Fruit fly (Drosophila melanogaster) whole organism: ENCODE data around the gene CG34183.

Experiments
- CG8478 ChIP-seq: fragments of >200 bp; optimal IDR thresholded peaks from 2 replicates; lab custom pipeline; 2018; ENCODE audit warnings: inconsistent platforms
- Dll ChIP-seq: fragments of >200 bp; optimal IDR thresholded peaks from 2 replicates; lab custom pipeline; 2017
- EcR ChIP-seq, 2 experiments: fragments of >200 bp; optimal IDR thresholded peaks; 2 replicates each; lab custom pipeline; 2017; ENCODE audit warnings: missing biosample characterization in 2 of 2, missing genetic modification characterization in 2 of 2, missing genetic modification reagents in 2 of 2
- pan ChIP-seq: fragments of >200 bp; optimal IDR thresholded peaks from 2 replicates; lab custom pipeline; 2017
- psq ChIP-seq: fragments of >200 bp; optimal IDR thresholded peaks from 2 replicates; lab custom pipeline; 2017
- usp ChIP-seq: fragments of >200 bp; optimal IDR thresholded peaks from 2 replicates; lab custom pipeline; 2017; ENCODE audit warnings: missing biosample characterization, missing genetic modification characterization, mixed read lengths

DNA sequence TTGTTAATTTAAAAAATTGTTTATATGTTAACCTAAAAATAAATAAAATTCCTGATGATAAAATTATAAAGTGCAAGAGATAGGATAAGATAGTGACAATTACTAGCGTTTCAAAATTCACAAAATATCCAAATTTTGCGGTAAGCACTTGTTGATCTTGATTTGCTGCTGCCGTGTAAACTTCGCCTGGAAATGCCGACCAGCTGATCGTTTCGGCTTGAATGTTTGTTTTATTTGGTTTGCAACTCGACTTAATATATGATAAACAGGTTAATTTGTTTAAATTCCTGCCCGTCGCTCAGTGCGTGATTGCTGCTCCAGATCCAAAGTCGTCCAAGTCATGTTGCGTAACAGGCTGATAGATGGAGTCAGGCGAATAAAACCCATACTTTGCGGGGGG lies 30.8 kb upstream of the CG34183 start, which contains the start of gene CG4592:
- TF ChIP-seq usp (GFP tag; lab: Kevin White, UChicago): no peak
- no peak for TF ChIP-seq psq
- no peak for TF ChIP-seq EcR (GFP tag; optimal IDR thresholded peaks at IDR 0.05; lab: Kevin White, UChicago)
- no peak for TF ChIP-seq Dll (lab: Kevin White, UChicago)
- TF ChIP-seq pan (lab: Kevin White, UChicago): no peak
- TF ChIP-seq CG8478 (lab: Kevin White, UChicago): no peak
